Fruit fly (Drosophila melanogaster): ENCODE data around the gene CG43450.

DNA sequence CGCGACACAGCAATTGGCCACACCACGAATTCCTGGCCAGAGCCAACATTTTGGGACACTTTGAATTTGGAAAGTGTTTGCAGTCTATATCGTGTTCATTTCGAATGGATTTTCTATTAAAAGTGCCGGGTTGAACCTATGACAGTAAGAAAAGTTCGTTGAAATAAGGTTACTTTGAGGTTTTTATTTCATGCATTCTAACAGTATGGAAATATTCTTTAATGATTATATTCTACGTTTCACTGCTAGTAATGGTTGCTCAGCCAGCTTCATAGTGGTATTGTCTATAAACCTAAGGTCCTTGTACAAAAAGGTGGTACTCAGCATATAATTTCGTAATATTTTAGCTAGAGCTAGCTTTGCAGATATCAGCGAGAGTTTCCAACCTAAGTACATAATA is 37.5 kb downstream of the CG43450 start, which contains the start of gene Pglym87:
- TF ChIP-seq CG8478 (optimal IDR thresholded peaks at IDR 0.05), result no peak
- TF ChIP-seq CTCF (optimal IDR thresholded peaks at IDR 0.05), result no peak

Data from S2 (cell line).